Worm (Caenorhabditis elegans) whole organism, L4/young adult: ENCODE results near the gene twk-25.

Experiments
- dao-5 ChIP-seq: sonication (generic microtip); optimal IDR thresholded peaks from 2 replicates; lab custom pipeline; 2016; ENCODE audit warnings: missing genotype, missing genetic modification characterization, moderate library complexity, missing compliant biosample characterization
- him-1 ChIP-seq: sonication (generic microtip); optimal IDR thresholded peaks from 2 replicates; lab custom pipeline; 2016; ENCODE audit warnings: missing genotype, missing genetic modification reagents, missing genetic modification characterization, missing compliant biosample characterization

DNA sequence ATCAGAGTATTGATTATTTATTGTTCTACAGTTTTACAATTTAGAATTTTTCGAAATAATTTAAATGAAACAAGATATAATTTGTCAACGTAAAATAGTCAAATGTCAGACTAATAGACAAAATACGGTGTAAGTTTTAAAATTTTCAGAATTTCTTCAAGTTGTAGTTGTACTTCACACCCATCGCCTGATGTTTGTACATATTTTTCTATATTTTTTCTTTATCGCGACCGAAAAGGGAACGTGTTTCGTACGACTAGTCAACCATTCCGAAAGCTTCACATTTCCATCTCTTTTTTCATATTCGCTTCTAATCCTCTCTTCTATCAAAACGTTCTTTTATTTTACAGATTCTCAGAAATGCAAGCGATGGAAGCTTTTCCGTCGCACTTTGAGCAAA is at the start of gene twk-25:
- no peak for TF ChIP-seq him-1 (tag; lab: Kevin White, UChicago)
- no peak for TF ChIP-seq dao-5 (tag; lab: Kevin White, UChicago)
